Worm (Caenorhabditis elegans) whole organism, young adult: ENCODE results near the gene F20B6.6.

ENCODE experiments used
- F49E8.2 ChIP-seq: sonication (generic microtip); optimal IDR thresholded peaks from 3 replicates; lab custom pipeline; 2017; ENCODE audit warnings: missing genetic modification characterization, mild to moderate bottlenecking, missing compliant biosample characterization, antibody characterized with exemption, moderate library complexity; ENCODE audit not compliant: insufficient read depth
- K12H6.12 ChIP-seq: fragments of 200-800 bp; sonication (Bioruptor generic); optimal IDR thresholded peaks from 2 replicates; lab custom pipeline; 2018; ENCODE audit warnings: mild to moderate bottlenecking, missing genetic modification characterization, missing compliant biosample characterization
- T26A5.8 ChIP-seq: sonication (generic microtip); optimal IDR thresholded peaks from 2 replicates; lab custom pipeline; 2016; ENCODE audit warnings: missing genetic modification characterization, missing compliant biosample characterization
- aptf-3 ChIP-seq: fragments of 200-800 bp; sonication (Bioruptor generic); IDR thresholded peaks from 2 replicates; pipeline ENCODE4 v1.3.6; 2022; ENCODE audit warnings: missing genetic modification characterization, missing compliant biosample characterization
- atf-7 ChIP-seq: sonication (generic microtip); optimal IDR thresholded peaks from 2 replicates; lab custom pipeline; 2017; ENCODE audit warnings: mild to moderate bottlenecking, missing genetic modification characterization, missing compliant biosample characterization
- dpl-1 ChIP-seq: fragments of 150-350 bp; optimal IDR thresholded peaks from 2 replicates; lab custom pipeline; 2014; ENCODE audit warnings: missing biosample characterization, missing genetic modification reagents, missing genetic modification characterization
- gei-17 ChIP-seq: fragments of 200-800 bp; sonication (Bioruptor generic); optimal IDR thresholded peaks from 2 replicates; lab custom pipeline; 2018; ENCODE audit warnings: mild to moderate bottlenecking, missing genetic modification characterization, missing compliant biosample characterization
- nfya-1 ChIP-seq: sonication (generic microtip); optimal IDR thresholded peaks from 2 replicates; lab custom pipeline; 2017; ENCODE audit warnings: antibody characterized with exemption, missing compliant biosample characterization, missing genetic modification characterization, borderline replicate concordance; ENCODE audit not compliant: insufficient read depth
- nhr-27 ChIP-seq: fragments of 200-800 bp; sonication (Bioruptor generic); optimal IDR thresholded peaks from 2 replicates; lab custom pipeline; 2018; ENCODE audit warnings: mild to moderate bottlenecking, missing genetic modification characterization, moderate library complexity, missing compliant biosample characterization
- nhr-90 ChIP-seq: sonication (generic microtip); optimal IDR thresholded peaks from 2 replicates; lab custom pipeline; 2016; ENCODE audit warnings: missing genotype, mild to moderate bottlenecking, missing genetic modification characterization, missing compliant biosample characterization
- pha-4 ChIP-seq: fragments of 150-350 bp; sonication (generic microtip); optimal IDR thresholded peaks from 2 replicates; lab custom pipeline; 2014; ENCODE audit warnings: missing biosample characterization, missing genetic modification reagents, missing genetic modification characterization
- unc-62 ChIP-seq: fragments of 150-350 bp; optimal IDR thresholded peaks from 2 replicates; lab custom pipeline; 2014; ENCODE audit warnings: missing biosample characterization, missing genetic modification reagents, missing genetic modification characterization

- TF ChIP-seq aptf-3 (no peak), atf-7 (tag; lab: Kevin White, UChicago) (no peak), unc-62 (GFP tag; lab: Kevin White, UChicago) (no peak), pha-4 (tag; lab: Kevin White, UChicago) (no peak), nhr-90 (tag; lab: Kevin White, UChicago) (no peak), F49E8.2 (tag; lab: Kevin White, UChicago) (no peak), dpl-1 (GFP tag; lab: Kevin White, UChicago) (no peak), nfya-1 (tag; lab: Kevin White, UChicago) (no peak), nhr-27 (tag; lab: Kevin White, UChicago) (no peak), K12H6.12 (tag; lab: Kevin White, UChicago) (no peak), gei-17 (GFP tag; lab: Kevin White, UChicago) (no peak), T26A5.8 (tag; lab: Kevin White, UChicago) (no peak)
These were observed 16.2 kb upstream of the F20B6.6 start, which contains the start of gene W01H2.2 for ce11 chrX:4218174-4218573.
